Worm (Caenorhabditis elegans) whole organism, L2 larva: ENCODE results near the gene twk-6.

Source experiments
- C34F6.9 ChIP-seq: fragments of 150-350 bp; optimal IDR thresholded peaks from 2 replicates; lab custom pipeline; 2014; ENCODE audit warnings: missing biosample characterization, missing genetic modification characterization
- F13H6.1 ChIP-seq: sonication (generic microtip); optimal IDR thresholded peaks from 2 replicates; lab custom pipeline; 2016; ENCODE audit warnings: missing genetic modification characterization, missing compliant biosample characterization
- R02D3.7 ChIP-seq: fragments of 150-350 bp; optimal IDR thresholded peaks from 2 replicates; lab custom pipeline; 2014; ENCODE audit warnings: missing biosample characterization, missing genetic modification characterization
- Y55F3AM.14 ChIP-seq: fragments of 200-800 bp; sonication (Bioruptor generic); optimal IDR thresholded peaks from 2 replicates; lab custom pipeline; 2018; ENCODE audit warnings: mild to moderate bottlenecking, missing genetic modification characterization, missing compliant biosample characterization
- ZK546.5 ChIP-seq: sonication (generic microtip); optimal IDR thresholded peaks from 2 replicates; lab custom pipeline; 2017; ENCODE audit warnings: missing biosample characterization, missing genetic modification characterization
- alr-1 ChIP-seq: fragments of 150-350 bp; optimal IDR thresholded peaks from 2 replicates; lab custom pipeline; 2014; ENCODE audit warnings: missing biosample characterization, missing genetic modification characterization
- aly-2 ChIP-seq: fragments of 150-350 bp; optimal IDR thresholded peaks from 2 replicates; lab custom pipeline; 2014; ENCODE audit warnings: missing biosample characterization, missing genetic modification characterization
- ama-1 ChIP-seq: fragments of 150-350 bp; optimal IDR thresholded peaks from 2 replicates; lab custom pipeline; 2018; ENCODE audit warnings: inconsistent platforms
- blmp-1 ChIP-seq: sonication (generic microtip); optimal IDR thresholded peaks from 2 replicates; lab custom pipeline; 2017; ENCODE audit warnings: missing genetic modification characterization, mild to moderate bottlenecking, missing compliant biosample characterization, antibody characterized with exemption, moderate library complexity; ENCODE audit not compliant: insufficient read depth
- ceh-16 ChIP-seq: fragments of 150-350 bp; optimal IDR thresholded peaks from 2 replicates; lab custom pipeline; 2014; ENCODE audit warnings: missing biosample characterization, missing genetic modification characterization
- ceh-82 ChIP-seq: fragments of 150-350 bp; optimal IDR thresholded peaks from 2 replicates; lab custom pipeline; 2014; ENCODE audit warnings: missing biosample characterization, missing genetic modification characterization
- crh-2 ChIP-seq: sonication (generic microtip); optimal IDR thresholded peaks from 2 replicates; lab custom pipeline; 2017; ENCODE audit warnings: missing biosample characterization, missing genetic modification characterization
- dmd-4 ChIP-seq: sonication (generic microtip); optimal IDR thresholded peaks from 2 replicates; lab custom pipeline; 2017; ENCODE audit warnings: missing biosample characterization, missing genetic modification characterization
- egl-27 ChIP-seq: sonication (generic microtip); optimal IDR thresholded peaks from 3 replicates; lab custom pipeline; 2017; ENCODE audit warnings: missing biosample characterization, missing genetic modification reagents, missing genetic modification characterization
- elt-1 ChIP-seq: fragments of 150-350 bp; optimal IDR thresholded peaks from 2 replicates; lab custom pipeline; 2014; ENCODE audit warnings: missing biosample characterization, missing genetic modification characterization
- elt-3 ChIP-seq: sonication (generic microtip); optimal IDR thresholded peaks from 2 replicates; lab custom pipeline; 2017; ENCODE audit warnings: missing biosample characterization, missing genetic modification characterization
- fos-1 ChIP-seq: fragments of 150-350 bp; optimal IDR thresholded peaks from 2 replicates; lab custom pipeline; 2014; ENCODE audit warnings: missing biosample characterization, missing genetic modification characterization
- gmeb-1 ChIP-seq: fragments of 150-350 bp; optimal IDR thresholded peaks from 2 replicates; lab custom pipeline; 2014; ENCODE audit warnings: missing biosample characterization, missing genetic modification characterization
- lin-11 ChIP-seq: fragments of 150-350 bp; sonication (generic microtip); optimal IDR thresholded peaks from 2 replicates; lab custom pipeline; 2014; ENCODE audit warnings: missing biosample characterization, missing genetic modification characterization, inconsistent platforms, mixed read lengths
- lin-13 ChIP-seq: fragments of 150-350 bp; optimal IDR thresholded peaks from 2 replicates; lab custom pipeline; 2014; ENCODE audit warnings: missing biosample characterization, missing genetic modification reagents, missing genetic modification characterization
- lin-39 ChIP-seq: fragments of 150-350 bp; optimal IDR thresholded peaks from 2 replicates; lab custom pipeline; 2014; ENCODE audit warnings: missing biosample characterization, missing genetic modification reagents, missing genetic modification characterization
- lsy-2 ChIP-seq, 2 experiments: fragments of 150-350 bp in 1 of 2; sonication (generic microtip) in 1 of 2; optimal IDR thresholded peaks; 2 replicates each; lab custom pipeline; 2014 to 2017; ENCODE audit warnings: missing biosample characterization in 2 of 2, missing genetic modification characterization in 2 of 2
- mab-5 ChIP-seq: fragments of 150-350 bp; optimal IDR thresholded peaks from 2 replicates; lab custom pipeline; 2014; ENCODE audit warnings: missing biosample characterization, missing genetic modification characterization
- mbf-1 ChIP-seq: sonication (generic microtip); optimal IDR thresholded peaks from 2 replicates; lab custom pipeline; 2017; ENCODE audit warnings: missing biosample characterization, missing genetic modification characterization
- mdl-1 ChIP-seq, 2 experiments: fragments of 150-350 bp in 1 of 2; sonication (generic microtip) in 1 of 2; optimal IDR thresholded peaks; 2 replicates each; lab custom pipeline; 2017; ENCODE audit warnings: missing biosample characterization in 2 of 2, missing genetic modification characterization in 2 of 2
- nhr-10 ChIP-seq: sonication (generic microtip); optimal IDR thresholded peaks from 2 replicates; lab custom pipeline; 2017; ENCODE audit warnings: missing biosample characterization, missing genetic modification characterization
- nhr-11 ChIP-seq: fragments of 150-350 bp; optimal IDR thresholded peaks from 2 replicates; lab custom pipeline; 2014; ENCODE audit warnings: missing biosample characterization, missing genetic modification characterization
- nhr-12 ChIP-seq: fragments of 150-350 bp; optimal IDR thresholded peaks from 2 replicates; lab custom pipeline; 2014; ENCODE audit warnings: missing biosample characterization, missing genetic modification characterization
- nhr-129 ChIP-seq: fragments of 150-350 bp; optimal IDR thresholded peaks from 2 replicates; lab custom pipeline; 2014; ENCODE audit warnings: missing biosample characterization, missing genetic modification characterization
- nhr-21 ChIP-seq: fragments of 150-350 bp; optimal IDR thresholded peaks from 2 replicates; lab custom pipeline; 2014; ENCODE audit warnings: missing biosample characterization, missing genetic modification characterization
- nhr-23 ChIP-seq: fragments of 150-350 bp; optimal IDR thresholded peaks from 2 replicates; lab custom pipeline; 2014; ENCODE audit warnings: missing biosample characterization, missing genetic modification reagents, missing genetic modification characterization
- nhr-237 ChIP-seq: fragments of 150-350 bp; optimal IDR thresholded peaks from 2 replicates; lab custom pipeline; 2014; ENCODE audit warnings: missing biosample characterization, missing genetic modification characterization
- nhr-25 ChIP-seq: fragments of 150-350 bp; sonication (generic microtip); optimal IDR thresholded peaks from 3 replicates; lab custom pipeline; 2014; ENCODE audit warnings: missing biosample characterization, missing genetic modification characterization
- nhr-6 ChIP-seq: fragments of 150-350 bp; optimal IDR thresholded peaks from 2 replicates; lab custom pipeline; 2014; ENCODE audit warnings: missing biosample characterization, missing genetic modification characterization
- nhr-77 ChIP-seq: fragments of 150-350 bp; optimal IDR thresholded peaks from 2 replicates; lab custom pipeline; 2014; ENCODE audit warnings: missing biosample characterization, missing genetic modification characterization
- peb-1 ChIP-seq: fragments of 150-350 bp; optimal IDR thresholded peaks from 2 replicates; lab custom pipeline; 2014; ENCODE audit warnings: missing biosample characterization, missing genetic modification characterization
- sem-4 ChIP-seq: fragments of 150-350 bp; optimal IDR thresholded peaks from 2 replicates; lab custom pipeline; 2014; ENCODE audit warnings: missing biosample characterization, missing genetic modification reagents, missing genetic modification characterization
- skn-1 ChIP-seq: sonication (generic microtip); optimal IDR thresholded peaks from 2 replicates; lab custom pipeline; 2017; ENCODE audit warnings: missing biosample characterization, missing genetic modification characterization
- sma-3 ChIP-seq: sonication (generic microtip); optimal IDR thresholded peaks from 2 replicates; lab custom pipeline; 2016; ENCODE audit warnings: missing genetic modification reagents, missing genetic modification characterization, missing compliant biosample characterization
- sma-9 ChIP-seq, 2 experiments: fragments of 150-350 bp in 1 of 2; sonication (generic microtip) in 1 of 2; optimal IDR thresholded peaks; 2 replicates each; lab custom pipeline; 2014 to 2016; ENCODE audit warnings: missing genetic modification characterization in 2 of 2, mild to moderate bottlenecking in 1 of 2, missing biosample characterization in 1 of 2, missing compliant biosample characterization in 1 of 2, missing genetic modification reagents in 1 of 2, moderate library complexity in 1 of 2
- snpc-4 ChIP-seq: fragments of 150-350 bp; optimal IDR thresholded peaks from 2 replicates; lab custom pipeline; 2014; ENCODE audit warnings: missing biosample characterization, missing genetic modification characterization
- unc-39 ChIP-seq: fragments of 150-350 bp; optimal IDR thresholded peaks from 2 replicates; lab custom pipeline; 2014; ENCODE audit warnings: missing biosample characterization, missing genetic modification characterization
- unc-55 ChIP-seq: fragments of 150-350 bp; sonication (generic microtip); optimal IDR thresholded peaks from 3 replicates; lab custom pipeline; 2014; ENCODE audit warnings: missing biosample characterization, missing genetic modification reagents, missing genetic modification characterization
- unc-62 ChIP-seq: fragments of 150-350 bp; optimal IDR thresholded peaks from 2 replicates; lab custom pipeline; 2014; ENCODE audit warnings: missing biosample characterization, missing genetic modification reagents, missing genetic modification characterization
- zag-1 ChIP-seq: fragments of 150-350 bp; optimal IDR thresholded peaks from 2 replicates; lab custom pipeline; 2014; ENCODE audit warnings: missing biosample characterization, missing genetic modification characterization
- ztf-1 ChIP-seq: fragments of 200-800 bp; sonication (Bioruptor generic); conservative IDR thresholded peaks from 2 replicates; pipeline ENCODE4 v1.3.6; 2022; ENCODE audit warnings: missing genetic modification characterization, missing compliant biosample characterization
- ztf-11 ChIP-seq: sonication (generic microtip); optimal IDR thresholded peaks from 2 replicates; lab custom pipeline; 2017; ENCODE audit warnings: missing biosample characterization, missing genetic modification characterization
- ztf-4 ChIP-seq: fragments of 150-350 bp; optimal IDR thresholded peaks from 2 replicates; lab custom pipeline; 2014; ENCODE audit warnings: missing biosample characterization, missing genetic modification characterization

The twk-6 gene

DNA sequence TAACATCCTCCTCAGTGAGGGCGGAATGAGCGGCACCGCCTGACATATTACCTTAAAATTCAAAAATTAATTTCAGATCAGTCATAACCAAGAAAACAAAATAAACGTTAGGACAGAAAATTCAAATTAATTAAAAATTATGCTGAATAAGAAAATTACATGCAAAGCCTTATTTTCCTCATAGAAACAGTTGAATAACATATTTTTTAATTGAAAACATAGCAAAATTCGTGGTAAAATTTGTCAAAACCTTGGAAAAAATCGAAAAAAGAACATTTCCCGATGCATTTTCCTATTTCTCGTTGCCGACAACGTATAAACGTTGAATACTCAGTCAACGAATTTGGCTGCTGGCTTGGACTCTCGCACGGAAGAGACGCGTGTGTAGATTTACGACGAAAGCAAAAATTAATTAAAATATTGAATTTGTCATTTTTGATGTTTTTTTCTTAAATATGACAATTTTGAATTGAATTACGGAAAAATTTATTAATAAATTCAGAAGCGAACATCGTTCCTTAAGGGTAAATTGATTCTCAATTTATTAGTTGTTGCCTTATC, 11.4 kb downstream of the twk-6 start, which contains the start of the genes rps-0 and rbg-3 (continued):
- TF ChIP-seq elt-3 (no peak), ceh-16 (tag; lab: Kevin White, UChicago) (peak; percentile 68), ZK546.5 (tag; lab: Kevin White, UChicago) (peak; percentile 73), unc-39 (tag; lab: Kevin White, UChicago) (no peak), ceh-82 (peak; percentile 57), nhr-25 (peak; percentile 95), peb-1 (tag; lab: Kevin White, UChicago) (no peak), nhr-129 (peak; percentile 94), nhr-77 (tag; lab: Kevin White, UChicago) (peak; percentile 51), ama-1 (lab: Kevin White, UChicago) (peak; percentile 64), nhr-12 (tag; lab: Kevin White, UChicago) (no peak), crh-2 (tag; lab: Kevin White, UChicago) (peak; percentile 94), zag-1 (tag; lab: Kevin White, UChicago) (peak; percentile 27), F13H6.1 (peak; percentile 86), sma-3 (GFP tag; lab: Kevin White, UChicago) (peak; percentile 95)

DNA sequence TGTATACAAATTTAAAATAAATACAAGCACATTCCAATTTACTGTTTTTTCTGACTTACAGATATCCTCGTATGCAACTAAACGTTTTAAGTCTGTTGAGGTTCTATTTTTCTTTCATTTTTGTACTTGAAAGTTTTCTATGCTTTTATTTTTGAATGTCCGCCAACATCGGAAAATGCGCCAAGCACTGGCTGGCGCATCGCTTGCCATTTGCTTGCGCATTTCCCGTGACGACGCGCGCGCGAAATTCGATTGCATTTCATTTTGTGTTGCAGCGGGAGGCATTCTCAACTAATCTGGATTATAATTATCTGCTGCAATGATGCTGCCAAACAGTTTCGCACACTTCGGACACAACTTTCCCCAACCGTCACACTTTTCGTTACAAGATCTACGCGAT, 14.3 kb downstream of the twk-6 start, which contains the start of gene fbxl-2:
Gene fbxl-2 (plus strand): TSS at position 278 of the 400 bp plus-strand sequence.
- TF ChIP-seq dmd-4 (tag; lab: Kevin White, UChicago) (no peak), unc-62 (GFP tag; lab: Kevin White, UChicago) (peak; percentile 42), mdl-1 (tag; optimal IDR thresholded peaks at IDR 0.05; lab: Kevin White, UChicago) (peak in 1 of 2 experiments; percentile 71), nhr-6 (tag; lab: Kevin White, UChicago) (peak; percentile 74), sma-3 (GFP tag; lab: Kevin White, UChicago) (peak; percentile 97), nhr-77 (tag; lab: Kevin White, UChicago) (peak; percentile 66), sma-9 (GFP tag; optimal IDR thresholded peaks at IDR 0.05; lab: Kevin White, UChicago) (peak; percentile 96), sma-9 (tag; optimal IDR thresholded peaks at IDR 0.05; lab: Kevin White, UChicago) (no peak), skn-1 (no peak), mbf-1 (tag; lab: Kevin White, UChicago) (no peak), zag-1 (tag; lab: Kevin White, UChicago) (peak; percentile 87), fos-1 (peak; percentile 88), ceh-82 (peak; percentile 88), R02D3.7 (tag; lab: Kevin White, UChicago) (peak; percentile 88), nhr-23 (tag; lab: Kevin White, UChicago) (no peak), ztf-11 (tag; lab: Kevin White, UChicago) (peak; percentile 42), ztf-4 (tag; lab: Kevin White, UChicago) (peak; percentile 91), nhr-21 (tag; lab: Kevin White, UChicago) (peak; percentile 95), crh-2 (tag; lab: Kevin White, UChicago) (peak; percentile 95), egl-27 (tag; lab: Kevin White, UChicago) (peak; percentile 84), Y55F3AM.14 (peak; percentile 81), aly-2 (tag; lab: Kevin White, UChicago) (no peak), snpc-4 (tag; lab: Kevin White, UChicago) (peak; percentile 83), peb-1 (tag; lab: Kevin White, UChicago) (no peak), nhr-25 (peak; percentile 95), nhr-11 (tag; lab: Kevin White, UChicago) (no peak), nhr-12 (tag; lab: Kevin White, UChicago) (no peak), blmp-1 (tag; lab: Kevin White, UChicago) (peak; percentile 36), F13H6.1 (peak; percentile 93), ztf-1 (no peak), C34F6.9 (peak; percentile 98), elt-1 (tag; lab: Kevin White, UChicago) (no peak), lin-11 (tag; lab: Kevin White, UChicago) (peak; percentile 90), ZK546.5 (tag; lab: Kevin White, UChicago) (peak; percentile 76), nhr-129 (peak; percentile 94), unc-39 (tag; lab: Kevin White, UChicago) (no peak), nhr-237 (tag; lab: Kevin White, UChicago) (peak; percentile 72), mab-5 (tag; lab: Kevin White, UChicago) (peak; percentile 91), sem-4 (peak; percentile 81), lin-39 (tag; lab: Kevin White, UChicago) (no peak), alr-1 (tag; lab: Kevin White, UChicago) (no peak), elt-3 (no peak), gmeb-1 (tag; lab: Kevin White, UChicago) (peak; percentile 100), lsy-2 (tag; optimal IDR thresholded peaks at IDR 0.05; lab: Kevin White, UChicago) (peak; percentile 95 to 97), ama-1 (lab: Kevin White, UChicago) (no peak), nhr-10 (peak; percentile 76), ceh-16 (tag; lab: Kevin White, UChicago) (peak; percentile 89), unc-55 (GFP tag; lab: Kevin White, UChicago) (peak; percentile 98), lin-13 (GFP tag; lab: Kevin White, UChicago) (peak; percentile 96)
